Worm (Caenorhabditis elegans) whole organism, L4/young adult: ENCODE measurements around the gene F55C10.5.
"Not testable (repeated sequence)": the region's sequence is repeated elsewhere in the genome, so short reads cannot be mapped to it uniquely, and the experiment has no call there.

Experiments used
- dao-5 ChIP-seq: sonication (generic microtip); optimal IDR thresholded peaks from 2 replicates; lab custom pipeline; 2016; ENCODE audit warnings: missing genotype, missing genetic modification characterization, moderate library complexity, missing compliant biosample characterization
- him-1 ChIP-seq: sonication (generic microtip); optimal IDR thresholded peaks from 2 replicates; lab custom pipeline; 2016; ENCODE audit warnings: missing genotype, missing genetic modification reagents, missing genetic modification characterization, missing compliant biosample characterization

DNA sequence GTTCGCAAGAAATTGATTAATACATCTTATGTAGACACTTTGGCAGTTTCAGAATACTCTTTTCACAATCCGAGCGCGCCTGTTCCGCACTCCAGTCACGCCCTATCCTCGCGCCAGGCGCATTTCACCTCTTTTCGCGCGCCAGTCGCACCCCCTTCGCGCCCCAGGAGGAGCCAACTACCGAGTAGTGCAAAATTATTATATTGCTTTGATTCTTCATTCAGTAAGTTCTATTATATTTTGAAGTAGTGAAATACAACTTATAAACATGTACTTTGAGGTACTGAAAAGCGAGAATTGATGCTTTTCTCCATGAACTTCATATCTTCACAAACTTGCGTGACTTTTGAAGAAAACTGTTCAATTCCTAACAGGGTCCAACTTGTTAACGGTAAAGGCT, 13.2 kb downstream of the F55C10.5 start, which contains the start of gene nas-18:
- not testable (repeated sequence) for TF ChIP-seq him-1, dao-5 (tag; lab: Kevin White, UChicago)
